Worm (Caenorhabditis elegans): Measurements from ENCODE around the gene srd-70.

DNA sequence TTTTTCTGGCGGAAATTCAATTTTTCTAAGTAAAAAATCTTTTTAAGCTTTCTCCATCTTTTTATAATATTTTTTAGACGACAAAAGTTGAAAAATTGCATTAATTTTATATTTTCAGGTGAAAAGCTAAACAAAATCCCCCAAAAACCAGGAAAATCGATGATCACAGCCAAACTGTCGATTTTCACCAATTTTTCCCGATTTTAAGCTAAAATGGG lies 28.8 kb upstream of the srd-70 start, which contains the start of the genes fce-2 and F48F5.8:
- TF ChIP-seq aptf-3 (GFP tag; IDR thresholded peaks at IDR 0.05) (no peak), die-1 (tag; optimal IDR thresholded peaks at IDR 0.05) (no peak)

All from whole organism, young adult.